Worm (Caenorhabditis elegans) whole organism, young adult: ENCODE results near the gene F11D11.12.

Experiments used
- B0035.1 ChIP-seq: sonication (generic microtip); optimal IDR thresholded peaks from 2 replicates; lab custom pipeline; 2016; ENCODE audit warnings: missing genetic modification characterization, mild to moderate bottlenecking, missing compliant biosample characterization, missing genotype, missing genetic modification reagents
- B0261.1 ChIP-seq: sonication (generic microtip); optimal IDR thresholded peaks from 2 replicates; lab custom pipeline; 2016; ENCODE audit warnings: mild to moderate bottlenecking, missing genetic modification characterization, moderate library complexity, missing compliant biosample characterization
- B0336.3 ChIP-seq: fragments of 200-800 bp; sonication (Bioruptor generic); IDR thresholded peaks from 2 replicates; pipeline ENCODE4 v1.3.6; 2022; ENCODE audit warnings: missing genetic modification characterization, missing compliant biosample characterization
- F33H1.4 ChIP-seq: fragments of 200-800 bp; sonication (Bioruptor generic); IDR thresholded peaks from 2 replicates; pipeline ENCODE4 v1.3.6; 2022; ENCODE audit warnings: missing genetic modification reagents, missing genetic modification characterization, missing compliant biosample characterization
- F39B2.1 ChIP-seq: fragments of 200-800 bp; sonication (Bioruptor generic); IDR thresholded peaks from 2 replicates; pipeline ENCODE4 v1.3.6; 2022; ENCODE audit warnings: missing genetic modification reagents, missing genetic modification characterization, missing compliant biosample characterization
- F52B5.7 ChIP-seq: sonication (generic microtip); optimal IDR thresholded peaks from 2 replicates; lab custom pipeline; 2016; ENCODE audit warnings: mild to moderate bottlenecking, missing genetic modification characterization, missing compliant biosample characterization
- F57A8.1 ChIP-seq: fragments of 200-800 bp; sonication (Bioruptor generic); optimal IDR thresholded peaks from 2 replicates; lab custom pipeline; 2018; ENCODE audit warnings: mild to moderate bottlenecking, missing genetic modification characterization, moderate library complexity, missing compliant biosample characterization
- Y53F4B.3 ChIP-seq: fragments of 200-800 bp; sonication (Bioruptor generic); IDR thresholded peaks from 2 replicates; pipeline ENCODE4 v1.3.6; 2022; ENCODE audit warnings: missing genetic modification reagents, missing genetic modification characterization, missing compliant biosample characterization
- Y53G8AR.9 ChIP-seq: fragments of 200-800 bp; sonication (Bioruptor generic); conservative IDR thresholded peaks from 2 replicates; pipeline ENCODE4 v1.3.6; 2022; ENCODE audit warnings: missing genetic modification reagents, missing genetic modification characterization, missing compliant biosample characterization
- Y56A3A.18 ChIP-seq: fragments of 200-800 bp; sonication (Bioruptor generic); IDR thresholded peaks from 2 replicates; pipeline ENCODE4 v1.3.6; 2022; ENCODE audit warnings: missing genetic modification reagents, missing genetic modification characterization, missing compliant biosample characterization
- aptf-2 ChIP-seq: fragments of 200-800 bp; sonication (Bioruptor generic); conservative IDR thresholded peaks from 2 replicates; pipeline ENCODE4 v1.3.6; 2022; ENCODE audit warnings: missing genetic modification reagents, missing genetic modification characterization, missing compliant biosample characterization
- atf-7 ChIP-seq: sonication (generic microtip); optimal IDR thresholded peaks from 2 replicates; lab custom pipeline; 2017; ENCODE audit warnings: mild to moderate bottlenecking, missing genetic modification characterization, missing compliant biosample characterization
- attf-3 ChIP-seq: fragments of 200-800 bp; sonication (Bioruptor generic); conservative IDR thresholded peaks from 2 replicates; pipeline ENCODE4 v1.3.6; 2022; ENCODE audit warnings: missing genetic modification reagents, missing genetic modification characterization, missing compliant biosample characterization
- bed-2 ChIP-seq: fragments of 200-800 bp; sonication (Bioruptor generic); IDR thresholded peaks from 2 replicates; pipeline ENCODE4 v1.3.6; 2022; ENCODE audit warnings: missing genetic modification reagents, missing genetic modification characterization, missing compliant biosample characterization
- ccch-3 ChIP-seq: fragments of 200-800 bp; sonication (Bioruptor generic); optimal IDR thresholded peaks from 2 replicates; lab custom pipeline; 2018; ENCODE audit warnings: mild to moderate bottlenecking, missing genetic modification characterization, missing compliant biosample characterization
- ceh-40 ChIP-seq: fragments of 200-800 bp; sonication (Bioruptor generic); IDR thresholded peaks from 2 replicates; pipeline ENCODE4 v1.3.6; 2022; ENCODE audit warnings: missing genetic modification characterization, missing compliant biosample characterization
- ceh-58 ChIP-seq: fragments of 200-800 bp; sonication (Bioruptor generic); IDR thresholded peaks from 2 replicates; pipeline ENCODE4 v1.3.6; 2022; ENCODE audit warnings: missing genetic modification characterization, missing compliant biosample characterization
- dpl-1 ChIP-seq: fragments of 150-350 bp; optimal IDR thresholded peaks from 2 replicates; lab custom pipeline; 2014; ENCODE audit warnings: missing biosample characterization, missing genetic modification reagents, missing genetic modification characterization
- efl-1 ChIP-seq: fragments of 150-350 bp; optimal IDR thresholded peaks from 2 replicates; lab custom pipeline; 2014; ENCODE audit warnings: missing biosample characterization, missing genetic modification reagents, missing genetic modification characterization
- him-1 ChIP-seq: sonication (generic microtip); optimal IDR thresholded peaks from 2 replicates; lab custom pipeline; 2016; ENCODE audit warnings: missing genotype, missing genetic modification reagents, missing genetic modification characterization, missing compliant biosample characterization
- hlh-26 ChIP-seq: fragments of 200-800 bp; sonication (Bioruptor generic); conservative IDR thresholded peaks from 2 replicates; pipeline ENCODE4 v1.3.6; 2022; ENCODE audit warnings: missing genetic modification reagents, missing genetic modification characterization, missing compliant biosample characterization
- let-526 ChIP-seq: fragments of 200-800 bp; sonication (Bioruptor generic); IDR thresholded peaks from 2 replicates; pipeline ENCODE4 v1.3.6; 2022; ENCODE audit warnings: missing genetic modification reagents, missing genetic modification characterization, missing compliant biosample characterization
- lin-40 ChIP-seq: sonication (generic microtip); optimal IDR thresholded peaks from 2 replicates; lab custom pipeline; 2016; ENCODE audit warnings: missing genetic modification characterization, mild to moderate bottlenecking, missing compliant biosample characterization, missing genotype, missing genetic modification reagents
- lir-1 ChIP-seq: fragments of 200-800 bp; sonication (Bioruptor generic); conservative IDR thresholded peaks from 2 replicates; pipeline ENCODE4 v1.3.6; 2022; ENCODE audit warnings: missing genetic modification reagents, missing genetic modification characterization, missing compliant biosample characterization
- lsl-1 ChIP-seq: fragments of 200-800 bp; sonication (Bioruptor generic); optimal IDR thresholded peaks from 2 replicates; lab custom pipeline; 2018; ENCODE audit warnings: mild to moderate bottlenecking, missing genetic modification characterization, moderate library complexity, missing compliant biosample characterization
- lsy-27 ChIP-seq: sonication (generic microtip); optimal IDR thresholded peaks from 2 replicates; lab custom pipeline; 2017; ENCODE audit warnings: missing genetic modification characterization, mild to moderate bottlenecking, missing compliant biosample characterization, antibody characterized with exemption, missing genotype, borderline replicate concordance; ENCODE audit not compliant: insufficient read depth
- madf-8 ChIP-seq: fragments of 200-800 bp; sonication (Bioruptor generic); conservative IDR thresholded peaks from 2 replicates; pipeline ENCODE4 v1.3.6; 2022; ENCODE audit warnings: missing genetic modification reagents, missing genetic modification characterization, missing compliant biosample characterization
- mel-28 ChIP-seq: sonication (generic microtip); optimal IDR thresholded peaks from 2 replicates; lab custom pipeline; 2016; ENCODE audit warnings: borderline replicate concordance, mild to moderate bottlenecking, missing genetic modification characterization, missing compliant biosample characterization
- nfya-1 ChIP-seq: sonication (generic microtip); optimal IDR thresholded peaks from 2 replicates; lab custom pipeline; 2017; ENCODE audit warnings: antibody characterized with exemption, missing compliant biosample characterization, missing genetic modification characterization, borderline replicate concordance; ENCODE audit not compliant: insufficient read depth
- nhr-179 ChIP-seq: sonication (generic microtip); optimal IDR thresholded peaks from 2 replicates; lab custom pipeline; 2016; ENCODE audit warnings: mild to moderate bottlenecking, missing genetic modification characterization, missing compliant biosample characterization
- nhr-90 ChIP-seq: sonication (generic microtip); optimal IDR thresholded peaks from 2 replicates; lab custom pipeline; 2016; ENCODE audit warnings: missing genotype, mild to moderate bottlenecking, missing genetic modification characterization, missing compliant biosample characterization
- rec-8 ChIP-seq, 2 experiments: sonication (generic microtip); optimal IDR thresholded peaks; 2 replicates each; lab custom pipeline; 2016; ENCODE audit warnings: mild to moderate bottlenecking in 2 of 2, missing genetic modification characterization in 2 of 2, missing genetic modification reagents in 2 of 2, missing genotype in 2 of 2, missing biosample characterization in 1 of 2, missing compliant biosample characterization in 1 of 2, moderate library complexity in 1 of 2
- zfh-2 ChIP-seq: fragments of 200-800 bp; sonication (Bioruptor generic); conservative IDR thresholded peaks from 2 replicates; pipeline ENCODE4 v1.3.6; 2022; ENCODE audit warnings: missing genetic modification reagents, missing genetic modification characterization, missing compliant biosample characterization
- zim-3 ChIP-seq: sonication (generic microtip); optimal IDR thresholded peaks from 2 replicates; lab custom pipeline; 2017; ENCODE audit warnings: mild to moderate bottlenecking, missing genetic modification characterization, moderate library complexity, missing compliant biosample characterization
- ztf-25 ChIP-seq: fragments of 200-800 bp; sonication (Bioruptor generic); IDR thresholded peaks from 2 replicates; pipeline ENCODE4 v1.3.6; 2022; ENCODE audit warnings: missing genetic modification reagents, missing genetic modification characterization, missing compliant biosample characterization
- ztf-26 ChIP-seq: sonication (generic microtip); optimal IDR thresholded peaks from 2 replicates; lab custom pipeline; 2017; ENCODE audit warnings: missing genetic modification characterization, missing compliant biosample characterization
- ztf-28 ChIP-seq: fragments of 200-800 bp; sonication (Bioruptor generic); IDR thresholded peaks from 2 replicates; pipeline ENCODE4 v1.3.6; 2022; ENCODE audit warnings: missing genetic modification reagents, missing genetic modification characterization, missing compliant biosample characterization

The F11D11.12 gene

ce11 chrV:18772761-18773160, 22.3 kb upstream of the F11D11.12 start, which contains the start of gene clec-257:
Gene clec-257, plus strand, starts transcription at chrV:18773061.
- TF ChIP-seq lsl-1 = no peak
- no peak for TF ChIP-seq nhr-90 (tag; lab: Kevin White, UChicago)

ce11 chrV:18771804-18772386, 21.4 kb upstream of the F11D11.12 start:
- TF ChIP-seq nhr-179 (tag; lab: Kevin White, UChicago) = no peak

ce11 chrV:18771390-18771789, 20.9 kb upstream of the F11D11.12 start, which contains the start of gene clec-256:
Gene clec-256, plus strand, starts transcription at chrV:18771690.
- no peak for TF ChIP-seq ceh-40
- TF ChIP-seq lin-40 (tag; lab: Kevin White, UChicago) = no peak
- TF ChIP-seq F33H1.4 (GFP tag; lab: Robert Waterston, UW) = no peak
- TF ChIP-seq ztf-26 (tag; lab: Kevin White, UChicago) = no peak
- no peak for TF ChIP-seq ceh-58
- TF ChIP-seq dpl-1 (GFP tag; lab: Kevin White, UChicago) = no peak
- TF ChIP-seq B0035.1 = no peak
- TF ChIP-seq B0261.1 (tag; lab: Kevin White, UChicago) = no peak
- TF ChIP-seq nfya-1 = no peak
- no peak for TF ChIP-seq ztf-28 (GFP tag; lab: Robert Waterston, UW)
- TF ChIP-seq F57A8.1 (GFP tag; lab: Kevin White, UChicago) = no peak
- no peak for TF ChIP-seq B0336.3 (GFP tag; lab: Robert Waterston, UW)
- no peak for TF ChIP-seq Y53F4B.3 (GFP tag; lab: Robert Waterston, UW)
- no peak for TF ChIP-seq attf-3 (GFP tag; lab: Robert Waterston, UW)
- no peak for TF ChIP-seq F39B2.1 (GFP tag; lab: Robert Waterston, UW)
- TF ChIP-seq aptf-2 (GFP tag; lab: Robert Waterston, UW) = no peak
- TF ChIP-seq him-1 (tag; lab: Kevin White, UChicago) = no peak
- no peak for TF ChIP-seq efl-1 (GFP tag; lab: Kevin White, UChicago)
- TF ChIP-seq atf-7 = no peak
- TF ChIP-seq lsy-27 (tag; lab: Kevin White, UChicago) = no peak
- TF ChIP-seq, all 124 proteins: peak for 0

ce11 chrV:18770623-18771022, 20.1 kb upstream of the F11D11.12 start, which contains the start of gene clec-255:
Gene clec-255, minus strand, starts transcription at chrV:18770723.
- TF ChIP-seq Y56A3A.18 (GFP tag; lab: Robert Waterston, UW) (no peak), let-526 (no peak), lsy-27 (tag; lab: Kevin White, UChicago) (no peak), mel-28 (no peak), him-1 (tag; lab: Kevin White, UChicago) (no peak), bed-2 (GFP tag; lab: Robert Waterston, UW) (no peak), zim-3 (tag; lab: Kevin White, UChicago) (no peak), madf-8 (GFP tag; lab: Robert Waterston, UW) (no peak)

ce11 chrV:18769902-18770301, 19.4 kb upstream of the F11D11.12 start:
- TF ChIP-seq dpl-1 (GFP tag; lab: Kevin White, UChicago) (no peak), F52B5.7 (no peak), hlh-26 (GFP tag; lab: Robert Waterston, UW) (no peak), lir-1 (GFP tag; lab: Robert Waterston, UW) (no peak), Y56A3A.18 (GFP tag; lab: Robert Waterston, UW) (no peak), rec-8 (tag; optimal IDR thresholded peaks at IDR 0.05; lab: Kevin White, UChicago) (no peak), ceh-58 (no peak), F57A8.1 (GFP tag; lab: Kevin White, UChicago) (no peak), ccch-3 (no peak), ztf-25 (GFP tag; lab: Robert Waterston, UW) (no peak), Y53G8AR.9 (GFP tag; lab: Robert Waterston, UW) (no peak), zfh-2 (GFP tag; lab: Robert Waterston, UW) (no peak)
